Fruit fly (Drosophila melanogaster): ENCODE data around the gene Kul.

The Kul gene

dm6 chr3R:29745056-29745455 is 19.4 kb downstream of the Kul start, which contains the start of the genes Wdr24 and IntS11 (continued):
- TF ChIP-seq CG31224 (GFP tag; IDR thresholded peaks at IDR 0.05): peak; percentile 88
- no peak; the same call in 1 of the 2 replicates for TF ChIP-seq CG31441 (GFP tag; IDR thresholded peaks at IDR 0.05)
- TF ChIP-seq btn (GFP tag; optimal IDR thresholded peaks at IDR 0.05): no peak
- no peak for TF ChIP-seq CG3838 (GFP tag; optimal IDR thresholded peaks at IDR 0.05)
- TF ChIP-seq schlank (tag; optimal IDR thresholded peaks at IDR 0.05): peak; percentile 63
- peak; percentile 88 for TF ChIP-seq CG6689 (GFP tag; IDR thresholded peaks at IDR 0.05)
- TF ChIP-seq abd-A (tag; optimal IDR thresholded peaks at IDR 0.05): no peak
- TF ChIP-seq Asciz (GFP tag; optimal IDR thresholded peaks at IDR 0.05): no peak
- no peak for TF ChIP-seq CG6854 (GFP tag; optimal IDR thresholded peaks at IDR 0.05)
- TF ChIP-seq so (GFP tag; IDR thresholded peaks at IDR 0.05): 0 out of 3 replicates have a peak, but pooled peaks have one; percentile 62
- TF ChIP-seq Hr51 (GFP tag; optimal IDR thresholded peaks at IDR 0.05): peak in 1 of 2 experiments; percentile 61
- TF ChIP-seq chinmo (GFP tag; IDR thresholded peaks at IDR 0.05; ENCODE audit: partially characterized antibody): 0 out of 4 replicates have a peak, but pooled peaks have one; percentile 57
- TF ChIP-seq CG6254 (GFP tag; optimal IDR thresholded peaks at IDR 0.05): peak; percentile 30
- TF ChIP-seq Hand (GFP tag; optimal IDR thresholded peaks at IDR 0.05): peak; percentile 49
- TF ChIP-seq Abd-B (GFP tag; optimal IDR thresholded peaks at IDR 0.05): peak; percentile 95
- TF ChIP-seq CG34224 (GFP tag; IDR thresholded peaks at IDR 0.05; ENCODE audit: partially characterized antibody): peak; percentile 31; the same call in 1 of the 3 replicates
- TF ChIP-seq Oaz (GFP tag; IDR thresholded peaks at IDR 0.05): peak; percentile 87
- peak; percentile 9 for TF ChIP-seq CG31365 (tag; optimal IDR thresholded peaks at IDR 0.05)
- peak; percentile 56 for TF ChIP-seq CG9727 (GFP tag; optimal IDR thresholded peaks at IDR 0.05)
- TF ChIP-seq sens-2 (GFP tag; IDR thresholded peaks at IDR 0.05): 0 out of 2 replicates have a peak, but pooled peaks have one; percentile 27
- TF ChIP-seq slou (GFP tag; optimal IDR thresholded peaks at IDR 0.05): peak; percentile 57
- peak; percentile 2 for TF ChIP-seq pros (GFP tag; optimal IDR thresholded peaks at IDR 0.05)
- TF ChIP-seq Blimp-1 (GFP tag; optimal IDR thresholded peaks at IDR 0.05): no peak
- TF ChIP-seq CG30403 (GFP tag; optimal IDR thresholded peaks at IDR 0.05): peak; percentile 86
- peak; percentile 88 for TF ChIP-seq CG6272 (GFP tag; IDR thresholded peaks at IDR 0.05)
- TF ChIP-seq CG4328 (GFP tag; optimal IDR thresholded peaks at IDR 0.05): peak; percentile 47
- peak; percentile 10 for TF ChIP-seq CG33557 (GFP tag; optimal IDR thresholded peaks at IDR 0.05)
- TF ChIP-seq CG13296 (GFP tag; optimal IDR thresholded peaks at IDR 0.05): peak; percentile 68
- TF ChIP-seq odd (GFP tag; optimal IDR thresholded peaks at IDR 0.05): no peak
- TF ChIP-seq gsb-n (tag; optimal IDR thresholded peaks at IDR 0.05): no peak
- peak; percentile 81 for TF ChIP-seq CG17361 (GFP tag; IDR thresholded peaks at IDR 0.05)
- peak; percentile 47 for TF ChIP-seq slp2 (GFP tag; optimal IDR thresholded peaks at IDR 0.05)
- TF ChIP-seq CG17359 (tag; optimal IDR thresholded peaks at IDR 0.05): peak; percentile 70
- peak; percentile 95 for TF ChIP-seq CG34422 (GFP tag; IDR thresholded peaks at IDR 0.05)
- TF ChIP-seq CG6654 (GFP tag; optimal IDR thresholded peaks at IDR 0.05): no peak
- TF ChIP-seq row (GFP tag; IDR thresholded peaks at IDR 0.05): peak; percentile 98
- TF ChIP-seq CG18476 (GFP tag; optimal IDR thresholded peaks at IDR 0.05): peak; percentile 82
- peak in 1 of 2 experiments; percentile 64 for TF ChIP-seq tll (GFP tag; optimal IDR thresholded peaks at IDR 0.05)
- peak; percentile 96 for TF ChIP-seq CG14441 (GFP tag; IDR thresholded peaks at IDR 0.05)
- TF ChIP-seq Drgx (GFP tag; IDR thresholded peaks at IDR 0.05): peak; percentile 97
- peak; percentile 92 for TF ChIP-seq CG11247 (GFP tag; IDR thresholded peaks at IDR 0.05)
- peak; percentile 86 for TF ChIP-seq CG3995 (GFP tag; optimal IDR thresholded peaks at IDR 0.05)
- TF ChIP-seq dati (GFP tag; IDR thresholded peaks at IDR 0.05): 0 out of 2 replicates have a peak, but pooled peaks have one; percentile 39
- no peak for TF ChIP-seq Dfd (GFP tag; optimal IDR thresholded peaks at IDR 0.05)
- peak; percentile 98 for TF ChIP-seq MBD-R2 (GFP tag; IDR thresholded peaks at IDR 0.05)
- TF ChIP-seq Mrtf (GFP tag; IDR thresholded peaks at IDR 0.05): peak; percentile 84; the same call in 2 of the 3 replicates
- no peak for TF ChIP-seq Eip74EF (GFP tag; optimal IDR thresholded peaks at IDR 0.05)
- TF ChIP-seq kah (GFP tag; optimal IDR thresholded peaks at IDR 0.05): peak; percentile 9
- peak; percentile 4 for TF ChIP-seq gcm2 (GFP tag; optimal IDR thresholded peaks at IDR 0.05)
- TF ChIP-seq HmgD (GFP tag; optimal IDR thresholded peaks at IDR 0.05): peak; percentile 32

Data from whole organism, embryonic.